Worm (Caenorhabditis elegans) whole organism, L4 larva: ENCODE measurements around the gene dap-3.

Experiments
- D1046.2 ChIP-seq: fragments of 200-800 bp; sonication (Bioruptor generic); IDR thresholded peaks from 2 replicates; pipeline ENCODE4 v1.3.6; 2022; ENCODE audit warnings: missing genetic modification characterization, missing compliant biosample characterization
- F26F4.8 ChIP-seq: fragments of 200-800 bp; sonication (Bioruptor generic); conservative IDR thresholded peaks from 2 replicates; pipeline ENCODE4 v1.3.6; 2022; ENCODE audit warnings: missing genetic modification characterization, missing compliant biosample characterization
- F37D6.2 ChIP-seq: sonication (generic microtip); optimal IDR thresholded peaks from 2 replicates; lab custom pipeline; 2016; ENCODE audit warnings: mild to moderate bottlenecking, missing genetic modification characterization, missing compliant biosample characterization
- F49E8.2 ChIP-seq: sonication (generic microtip); optimal IDR thresholded peaks from 2 replicates; lab custom pipeline; 2016; ENCODE audit warnings: missing compliant biosample characterization, mild to moderate bottlenecking, missing genetic modification characterization, borderline replicate concordance
- T20F7.1 ChIP-seq: fragments of 200-800 bp; sonication (Bioruptor generic); optimal IDR thresholded peaks from 2 replicates; lab custom pipeline; 2018; ENCODE audit warnings: mild to moderate bottlenecking, missing genetic modification characterization, missing compliant biosample characterization
- T26A8.4 ChIP-seq: fragments of 200-800 bp; sonication (Bioruptor generic); IDR thresholded peaks from 2 replicates; pipeline ENCODE4 v1.3.6; 2022; ENCODE audit warnings: missing genetic modification characterization, missing compliant biosample characterization
- Y5F2A.4 ChIP-seq: fragments of 200-800 bp; sonication (Bioruptor generic); optimal IDR thresholded peaks from 2 replicates; lab custom pipeline; 2018; ENCODE audit warnings: mild to moderate bottlenecking, missing genetic modification characterization, missing compliant biosample characterization
- aha-1 ChIP-seq: fragments of 150-350 bp; peaks from one replicate; lab custom pipeline; 2014; ENCODE audit warnings: missing biosample characterization, missing genetic modification characterization
- aly-2 ChIP-seq: sonication (generic microtip); optimal IDR thresholded peaks from 2 replicates; lab custom pipeline; 2018; ENCODE audit warnings: missing biosample characterization, missing genetic modification characterization
- attf-4 ChIP-seq: sonication (generic microtip); optimal IDR thresholded peaks from 3 replicates; lab custom pipeline; 2017; ENCODE audit warnings: missing biosample characterization, missing genetic modification characterization
- ceh-20 ChIP-seq: fragments of 200-800 bp; sonication (Bioruptor generic); IDR thresholded peaks from 2 replicates; pipeline ENCODE4 v1.3.6; 2022; ENCODE audit warnings: missing genetic modification reagents, missing genetic modification characterization, missing compliant biosample characterization
- ceh-32 ChIP-seq: sonication (generic microtip); optimal IDR thresholded peaks from 2 replicates; lab custom pipeline; 2016; ENCODE audit warnings: mild to moderate bottlenecking, missing genetic modification characterization, missing compliant biosample characterization; ENCODE audit not compliant: poor library complexity
- ceh-44 ChIP-seq: fragments of 200-800 bp; sonication (Bioruptor generic); IDR thresholded peaks from 2 replicates; pipeline ENCODE4 v1.3.6; 2022; ENCODE audit warnings: missing genetic modification reagents, missing genetic modification characterization, missing compliant biosample characterization
- ceh-62 ChIP-seq: sonication (generic microtip); optimal IDR thresholded peaks from 2 replicates; lab custom pipeline; 2017; ENCODE audit warnings: missing biosample characterization, missing genetic modification characterization
- ceh-82 ChIP-seq: sonication (generic microtip); optimal IDR thresholded peaks from 2 replicates; lab custom pipeline; 2017; ENCODE audit warnings: missing biosample characterization, missing genetic modification characterization
- cey-2 ChIP-seq: sonication (generic microtip); optimal IDR thresholded peaks from 3 replicates; lab custom pipeline; 2017; ENCODE audit warnings: missing genetic modification characterization, mild to moderate bottlenecking, missing compliant biosample characterization, antibody characterized with exemption, borderline replicate concordance; ENCODE audit not compliant: insufficient read depth
- daf-12 ChIP-seq: fragments of 150-350 bp; optimal IDR thresholded peaks from 2 replicates; lab custom pipeline; 2014; ENCODE audit warnings: missing biosample characterization, missing genetic modification reagents, missing genetic modification characterization
- daf-19 ChIP-seq: fragments of 200-800 bp; sonication (Bioruptor generic); conservative IDR thresholded peaks from 2 replicates; pipeline ENCODE4 v1.3.6; 2022; ENCODE audit warnings: missing genetic modification characterization, missing compliant biosample characterization
- daf-8 ChIP-seq: fragments of 200-800 bp; sonication (Bioruptor generic); IDR thresholded peaks from 2 replicates; pipeline ENCODE4 v1.3.6; 2022; ENCODE audit warnings: missing genetic modification characterization, missing compliant biosample characterization
- dmd-8 ChIP-seq: fragments of 200-800 bp; sonication (Bioruptor generic); IDR thresholded peaks from 2 replicates; pipeline ENCODE4 v1.3.6; 2022; ENCODE audit warnings: missing genetic modification characterization, missing compliant biosample characterization
- dve-1 ChIP-seq: sonication (generic microtip); optimal IDR thresholded peaks from 2 replicates; lab custom pipeline; 2017; ENCODE audit warnings: antibody characterized with exemption, mild to moderate bottlenecking, missing genetic modification characterization, missing compliant biosample characterization; ENCODE audit not compliant: insufficient read depth
- hif-1 ChIP-seq, 2 experiments: sonication (generic microtip); optimal IDR thresholded peaks; 2 replicates each; lab custom pipeline; 2016 to 2017; ENCODE audit warnings: missing compliant biosample characterization in 2 of 2, missing genetic modification characterization in 2 of 2, missing genetic modification reagents in 2 of 2, missing genotype in 2 of 2, mild to moderate bottlenecking in 1 of 2
- lin-38 ChIP-seq: fragments of 200-800 bp; sonication (Bioruptor generic); IDR thresholded peaks from 2 replicates; pipeline ENCODE4 v1.3.6; 2022; ENCODE audit warnings: missing genetic modification reagents, missing genetic modification characterization, missing compliant biosample characterization
- lir-3 ChIP-seq: sonication (generic microtip); optimal IDR thresholded peaks from 2 replicates; lab custom pipeline; 2016; ENCODE audit warnings: mild to moderate bottlenecking, missing genetic modification characterization, missing compliant biosample characterization
- lsy-2 ChIP-seq, 2 experiments: fragments of 150-350 bp in 1 of 2; sonication (generic microtip) in 1 of 2; optimal IDR thresholded peaks; 2 replicates each; lab custom pipeline; 2014 to 2017; ENCODE audit warnings: missing biosample characterization in 2 of 2, missing genetic modification characterization in 2 of 2
- madf-9 ChIP-seq: fragments of 200-800 bp; sonication (Bioruptor generic); conservative IDR thresholded peaks from 2 replicates; pipeline ENCODE4 v1.3.6; 2022; ENCODE audit warnings: missing genetic modification reagents, missing genetic modification characterization, missing compliant biosample characterization
- mdl-1 ChIP-seq, 2 experiments: fragments of 150-350 bp in 1 of 2; sonication (generic microtip) in 1 of 2; optimal IDR thresholded peaks; 2 replicates each; lab custom pipeline; 2014 to 2017; ENCODE audit warnings: missing biosample characterization in 2 of 2, missing genetic modification characterization in 2 of 2
- mep-1 ChIP-seq: fragments of 150-350 bp; sonication (generic microtip); optimal IDR thresholded peaks from 3 replicates; lab custom pipeline; 2014; ENCODE audit warnings: missing biosample characterization, missing genetic modification characterization
- mxl-2 ChIP-seq: fragments of 200-800 bp; sonication (Bioruptor generic); conservative IDR thresholded peaks from 2 replicates; pipeline ENCODE4 v1.3.6; 2022; ENCODE audit warnings: missing genetic modification reagents, missing genetic modification characterization, missing compliant biosample characterization
- mxl-3 ChIP-seq: fragments of 200-800 bp; sonication (Bioruptor generic); optimal IDR thresholded peaks from 2 replicates; lab custom pipeline; 2018; ENCODE audit warnings: mild to moderate bottlenecking, missing genetic modification characterization, missing compliant biosample characterization
- nhr-10 ChIP-seq: fragments of 150-350 bp; optimal IDR thresholded peaks from 2 replicates; lab custom pipeline; 2014; ENCODE audit warnings: missing biosample characterization, missing genetic modification characterization
- nhr-102 ChIP-seq: sonication (generic microtip); optimal IDR thresholded peaks from 2 replicates; lab custom pipeline; 2016; ENCODE audit warnings: mild to moderate bottlenecking, missing genetic modification characterization, moderate library complexity, missing compliant biosample characterization
- nhr-237 ChIP-seq: sonication (generic microtip); optimal IDR thresholded peaks from 2 replicates; lab custom pipeline; 2017; ENCODE audit warnings: missing biosample characterization, missing genetic modification characterization
- nhr-42 ChIP-seq: fragments of 200-800 bp; sonication (Bioruptor generic); IDR thresholded peaks from 2 replicates; pipeline ENCODE4 v1.3.6; 2022; ENCODE audit warnings: missing genetic modification characterization, missing compliant biosample characterization
- nhr-48 ChIP-seq: sonication (generic microtip); optimal IDR thresholded peaks from 2 replicates; lab custom pipeline; 2016; ENCODE audit warnings: mild to moderate bottlenecking, missing genetic modification characterization, missing compliant biosample characterization
- nhr-6 ChIP-seq: fragments of 150-350 bp; optimal IDR thresholded peaks from 2 replicates; lab custom pipeline; 2014; ENCODE audit warnings: missing biosample characterization, missing genetic modification characterization
- nhr-77 ChIP-seq: fragments of 150-350 bp; optimal IDR thresholded peaks from 2 replicates; lab custom pipeline; 2014; ENCODE audit warnings: missing biosample characterization, missing genetic modification characterization
- php-3 ChIP-seq: fragments of 200-800 bp; sonication (Bioruptor generic); IDR thresholded peaks from 2 replicates; pipeline ENCODE4 v1.3.6; 2022; ENCODE audit warnings: missing genetic modification reagents, missing genetic modification characterization, missing compliant biosample characterization
- pqm-1 ChIP-seq: sonication (generic microtip); optimal IDR thresholded peaks from 2 replicates; lab custom pipeline; 2017; ENCODE audit warnings: missing biosample characterization, missing genetic modification characterization
- rbr-2 ChIP-seq: sonication (generic microtip); optimal IDR thresholded peaks from 2 replicates; lab custom pipeline; 2016; ENCODE audit warnings: missing genotype, missing genetic modification characterization, missing compliant biosample characterization
- saeg-2 ChIP-seq: fragments of 200-800 bp; sonication (Bioruptor generic); IDR thresholded peaks from 2 replicates; pipeline ENCODE4 v1.3.6; 2022; ENCODE audit warnings: missing genetic modification reagents, missing genetic modification characterization, missing compliant biosample characterization
- set-16 ChIP-seq: fragments of 200-800 bp; sonication (Bioruptor generic); IDR thresholded peaks from 2 replicates; pipeline ENCODE4 v1.3.6; 2022; ENCODE audit warnings: missing genetic modification reagents, missing genetic modification characterization, missing compliant biosample characterization
- skn-1 ChIP-seq: fragments of 150-350 bp; optimal IDR thresholded peaks from 2 replicates; lab custom pipeline; 2014; ENCODE audit warnings: missing biosample characterization, missing genetic modification characterization
- tag-97 ChIP-seq: fragments of 200-800 bp; sonication (Bioruptor generic); IDR thresholded peaks from 2 replicates; pipeline ENCODE4 v1.3.6; 2022; ENCODE audit warnings: missing genetic modification characterization, missing compliant biosample characterization
- tra-1 ChIP-seq: fragments of 200-800 bp; sonication (Bioruptor generic); IDR thresholded peaks from 2 replicates; pipeline ENCODE4 v1.3.6; 2022; ENCODE audit warnings: missing genetic modification reagents, missing genetic modification characterization, missing compliant biosample characterization
- unc-130 ChIP-seq: sonication (generic microtip); optimal IDR thresholded peaks from 2 replicates; lab custom pipeline; 2016; ENCODE audit warnings: missing genetic modification reagents, missing genetic modification characterization, missing compliant biosample characterization
- unc-62 ChIP-seq, 3 experiments: fragments of 150-350 bp in 1 of 3; sonication (generic microtip); optimal IDR thresholded peaks in 2 of 3; peaks in 1 of 3; 1 replicate in 1 of 3; 2 replicates in 2 of 3; lab custom pipeline; 2014 to 2017; ENCODE audit warnings: missing biosample characterization in 3 of 3, missing genetic modification characterization in 3 of 3, missing genetic modification reagents in 3 of 3, missing genotype in 1 of 3
- vab-7 ChIP-seq: fragments of 200-800 bp; sonication (Bioruptor generic); IDR thresholded peaks from 2 replicates; pipeline ENCODE4 v1.3.6; 2022; ENCODE audit warnings: missing genetic modification reagents, missing genetic modification characterization, missing compliant biosample characterization
- zfp-3 ChIP-seq: fragments of 200-800 bp; sonication (Bioruptor generic); conservative IDR thresholded peaks from 2 replicates; pipeline ENCODE4 v1.3.6; 2022; ENCODE audit warnings: missing genetic modification reagents, missing genetic modification characterization, missing compliant biosample characterization
- ztf-11 ChIP-seq: fragments of 150-350 bp; optimal IDR thresholded peaks from 2 replicates; lab custom pipeline; 2014; ENCODE audit warnings: missing biosample characterization, missing genetic modification characterization

Gene dap-3

ce11 chrII:10543457-10544137, 37.3 kb upstream of the dap-3 start (continued):
- TF ChIP-seq mdl-1 (tag; optimal IDR thresholded peaks at IDR 0.05; lab: Kevin White, UChicago) = no peak
- TF ChIP-seq madf-9 (GFP tag; lab: Robert Waterston, UW) = 0 out of 2 replicates have a peak, but pooled peaks have one; percentile 3
- peak; percentile 23 for TF ChIP-seq cey-2
- peak; percentile 6; the same call in 1 of the 2 replicates for TF ChIP-seq T26A8.4
- TF ChIP-seq pqm-1 = no peak
- TF ChIP-seq unc-130 (GFP tag; lab: Kevin White, UChicago) = no peak
- TF ChIP-seq ceh-62 (tag; lab: Kevin White, UChicago) = no peak
- no peak for TF ChIP-seq lin-38 (GFP tag; lab: Robert Waterston, UW)
- TF ChIP-seq zfp-3 (GFP tag; lab: Robert Waterston, UW) = peak; percentile 61; the same call in 1 of the 2 replicates
- TF ChIP-seq saeg-2 (GFP tag; lab: Robert Waterston, UW) = peak; percentile 18; the same call in 1 of the 2 replicates
- no peak for TF ChIP-seq daf-19 (GFP tag; lab: Robert Waterston, UW)
- no peak for TF ChIP-seq nhr-10 (tag; lab: Kevin White, UChicago)
- no peak for TF ChIP-seq daf-12 (tag; lab: Kevin White, UChicago)
- TF ChIP-seq D1046.2 = no peak
- peak; percentile 31; the same call in 1 of the 2 replicates for TF ChIP-seq vab-7 (GFP tag; lab: Robert Waterston, UW)
- no peak for TF ChIP-seq dve-1 (tag; lab: Kevin White, UChicago)
- TF ChIP-seq attf-4 (tag; lab: Kevin White, UChicago) = no peak
- TF ChIP-seq lir-3 (tag; lab: Kevin White, UChicago) = no peak
- no peak for TF ChIP-seq php-3
- TF ChIP-seq nhr-48 (tag; lab: Kevin White, UChicago) = no peak
- TF ChIP-seq ceh-20 (GFP tag; lab: Robert Waterston, UW) = no peak
- peak; percentile 35 for TF ChIP-seq T20F7.1 (GFP tag; lab: Kevin White, UChicago)
- TF ChIP-seq rbr-2 (tag; lab: Kevin White, UChicago) = no peak
- peak in 1 of 2 experiments; percentile 22 for TF ChIP-seq unc-62 (GFP tag; optimal IDR thresholded peaks at IDR 0.05 in 1 of 2; lab: Kevin White, UChicago)
- TF ChIP-seq unc-62 (tag; optimal IDR thresholded peaks at IDR 0.05; lab: Kevin White, UChicago) = no peak
- TF ChIP-seq ztf-11 (tag; lab: Kevin White, UChicago) = no peak
- peak; percentile 57 for TF ChIP-seq nhr-77
- no peak for TF ChIP-seq mxl-2 (GFP tag; lab: Robert Waterston, UW)
- TF ChIP-seq F26F4.8 (GFP tag; lab: Robert Waterston, UW) = no peak
- no peak for TF ChIP-seq dmd-8 (GFP tag; lab: Robert Waterston, UW)
- TF ChIP-seq tra-1 (GFP tag; lab: Robert Waterston, UW) = 0 out of 2 replicates have a peak, but pooled peaks have one; percentile 50
- TF ChIP-seq nhr-237 (tag; lab: Kevin White, UChicago) = no peak
- TF ChIP-seq F37D6.2 (tag; lab: Kevin White, UChicago) = no peak
- TF ChIP-seq ceh-32 (tag; lab: Kevin White, UChicago) = no peak
- TF ChIP-seq nhr-42 (GFP tag; lab: Robert Waterston, UW) = peak; percentile 49
- peak; percentile 17 for TF ChIP-seq mep-1 (tag; lab: Kevin White, UChicago)
- peak; percentile 5 for TF ChIP-seq F49E8.2 (tag; lab: Kevin White, UChicago)
- TF ChIP-seq aha-1 = peak; percentile 95
- no peak for TF ChIP-seq ceh-44
- no peak for TF ChIP-seq tag-97 (GFP tag; lab: Robert Waterston, UW)
- TF ChIP-seq skn-1 (tag; lab: Kevin White, UChicago) = no peak
- TF ChIP-seq nhr-102 = no peak
- TF ChIP-seq mxl-3 (GFP tag; lab: Kevin White, UChicago) = peak; percentile 53
- TF ChIP-seq Y5F2A.4 = peak; percentile 8
- no peak for TF ChIP-seq aly-2
- TF ChIP-seq lsy-2 (tag; optimal IDR thresholded peaks at IDR 0.05; lab: Kevin White, UChicago) = peak in 1 of 2 experiments; percentile 2
- TF ChIP-seq daf-8 (GFP tag; lab: Robert Waterston, UW) = no peak
- TF ChIP-seq ceh-82 (tag; lab: Kevin White, UChicago) = no peak
- no peak for TF ChIP-seq hif-1 (tag; optimal IDR thresholded peaks at IDR 0.05; lab: Kevin White, UChicago)
- no peak for TF ChIP-seq nhr-6 (tag; lab: Kevin White, UChicago)
- no peak for TF ChIP-seq set-16 (GFP tag; lab: Robert Waterston, UW)
